Fruit fly (Drosophila melanogaster) Kc167 (cell line): ENCODE data around the gene CG13631.

Source experiments
- Sin3A ChIP-seq: fragments of >200 bp; optimal IDR thresholded peaks from 2 replicates; lab custom pipeline; 2018; ENCODE audit warnings: missing external identifiers
- h ChIP-seq: fragments of >200 bp; optimal IDR thresholded peaks from 3 replicates; lab custom pipeline; 2018; ENCODE audit warnings: missing external identifiers
- insv ChIP-seq: fragments of >200 bp; optimal IDR thresholded peaks from 3 replicates; lab custom pipeline; 2018; ENCODE audit warnings: missing external identifiers
- psq ChIP-seq: fragments of >200 bp; optimal IDR thresholded peaks from 2 replicates; lab custom pipeline; 2017; ENCODE audit warnings: missing external identifiers
- ttk ChIP-seq: sonication (Bioruptor generic); optimal IDR thresholded peaks from 2 replicates; lab custom pipeline; 2017; ENCODE audit warnings: missing external identifiers

DNA sequence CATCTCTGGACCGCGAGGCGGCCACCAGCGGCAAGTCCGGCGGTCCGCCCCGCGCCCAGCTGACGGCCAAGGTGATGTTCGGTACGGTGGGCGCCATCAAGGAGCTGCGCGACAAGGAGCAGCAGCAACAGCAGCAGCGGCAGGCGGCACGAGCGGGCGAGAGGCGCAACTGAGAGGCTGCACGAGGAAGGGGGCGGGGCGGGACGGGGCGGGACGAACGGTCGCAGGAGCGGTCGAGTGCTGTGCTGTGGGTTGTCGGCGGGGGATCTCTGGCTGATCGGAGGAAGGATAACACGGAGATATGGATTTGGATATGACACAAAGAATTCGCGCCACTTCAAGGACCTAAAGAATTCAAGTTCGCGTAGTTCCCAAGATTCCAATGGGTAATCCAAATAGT lies 450 bp downstream of the CG13631 start:
- TF ChIP-seq psq (lab: Kevin White, UChicago) (no peak), ttk (lab: Kevin White, UChicago) (peak; percentile 48), h (lab: Kevin White, UChicago) (no peak), Sin3A (lab: Kevin White, UChicago) (no peak), insv (lab: Kevin White, UChicago) (no peak)
